Fruit fly (Drosophila melanogaster): Measurements from ENCODE around the gene CG9547.
A peak's percentile ranks its signal among the peaks of the same experiment; 100 is the strongest.

The CG9547 gene

dm6 chr2L:6536044-6536581 is 41.8 kb upstream of the CG9547 start (continued):
- TF ChIP-seq NfI (GFP tag; optimal IDR thresholded peaks at IDR 0.05) (no peak), CG31441 (GFP tag; IDR thresholded peaks at IDR 0.05) (no peak), Sox100B (GFP tag; optimal IDR thresholded peaks at IDR 0.05) (no peak), prd (optimal IDR thresholded peaks at IDR 0.05) (no peak), prd (GFP tag; IDR thresholded peaks at IDR 0.05) (no peak), crp (GFP tag; optimal IDR thresholded peaks at IDR 0.05) (no peak), h (optimal IDR thresholded peaks at IDR 0.05) (no peak), dysf (GFP tag; IDR thresholded peaks at IDR 0.05) (no peak), lilli (GFP tag; optimal IDR thresholded peaks at IDR 0.05) (no peak), sens (GFP tag) (peak; percentile 22), ac (GFP tag; optimal IDR thresholded peaks at IDR 0.05) (no peak), Dfd (GFP tag; optimal IDR thresholded peaks at IDR 0.05) (no peak), HLH3B (GFP tag; IDR thresholded peaks at IDR 0.05) (no peak), unc-4 (GFP tag; IDR thresholded peaks at IDR 0.05; ENCODE audit: partially characterized antibody) (peak; percentile 39; the same call in 1 of the 2 replicates), Dip2 (GFP tag; IDR thresholded peaks at IDR 0.05) (no peak), CG17802 (tag; optimal IDR thresholded peaks at IDR 0.05) (no peak), gce (GFP tag; IDR thresholded peaks at IDR 0.05) (no peak), sd (tag; optimal IDR thresholded peaks at IDR 0.05) (peak; percentile 74), CG32772 (GFP tag; IDR thresholded peaks at IDR 0.05) (peak; percentile 41; the same call in 1 of the 2 replicates), fd102C (GFP tag; optimal IDR thresholded peaks at IDR 0.05) (no peak), seq (GFP tag; IDR thresholded peaks at IDR 0.05) (peak; percentile 55; the same call in 1 of the 2 replicates), CG3995 (GFP tag; optimal IDR thresholded peaks at IDR 0.05) (no peak), Hmr (GFP tag; optimal IDR thresholded peaks at IDR 0.05) (no peak), unpg (GFP tag; optimal IDR thresholded peaks at IDR 0.05) (no peak), crol (GFP tag; IDR thresholded peaks at IDR 0.05) (0 out of 2 replicates have a peak, but pooled peaks have one; percentile 7), CG17359 (tag; optimal IDR thresholded peaks at IDR 0.05) (no peak), sna (GFP tag; IDR thresholded peaks at IDR 0.05; ENCODE audit: partially characterized antibody) (peak; percentile 62; the same call in 1 of the 2 replicates), z (GFP tag; IDR thresholded peaks at IDR 0.05) (peak; percentile 100), Med (GFP tag) (peak; percentile 72), wdn (GFP tag; IDR thresholded peaks at IDR 0.05) (no peak), PHDP (tag; optimal IDR thresholded peaks at IDR 0.05) (no peak), Opbp (GFP tag; IDR thresholded peaks at IDR 0.05; ENCODE audit: partially characterized antibody) (peak; percentile 73; the same call in 2 of the 3 replicates), CG13624 (GFP tag; optimal IDR thresholded peaks at IDR 0.05) (no peak), mld (GFP tag; IDR thresholded peaks at IDR 0.05; ENCODE audit: partially characterized antibody) (0 out of 3 replicates have a peak, but pooled peaks have one; percentile 63), CG18476 (GFP tag; optimal IDR thresholded peaks at IDR 0.05) (no peak), CG32532 (GFP tag; IDR thresholded peaks at IDR 0.05) (no peak), Stat92E (GFP tag; optimal IDR thresholded peaks at IDR 0.05) (peak in 1 of 3 experiments; percentile 13), CG10565 (GFP tag; optimal IDR thresholded peaks at IDR 0.05) (no peak), ttk (GFP tag; IDR thresholded peaks at IDR 0.05) (peak; percentile 15; the same call in 1 of the 2 replicates), CG14667 (GFP tag; IDR thresholded peaks at IDR 0.05) (no peak), en (GFP tag; optimal IDR thresholded peaks at IDR 0.05) (no peak), CG31388 (GFP tag; optimal IDR thresholded peaks at IDR 0.05) (no peak), Nf-YC (tag; optimal IDR thresholded peaks at IDR 0.05) (peak; percentile 97), Bgb (GFP tag; IDR thresholded peaks at IDR 0.05; ENCODE audit: partially characterized antibody) (peak; percentile 70; the same call in 1 of the 2 replicates), CG2202 (tag; optimal IDR thresholded peaks at IDR 0.05) (no peak), insv (GFP tag; optimal IDR thresholded peaks at IDR 0.05) (no peak), CG34422 (GFP tag; IDR thresholded peaks at IDR 0.05) (peak; percentile 27; the same call in 1 of the 3 replicates), Sry-β (GFP tag; optimal IDR thresholded peaks at IDR 0.05) (no peak), tio (GFP tag; optimal IDR thresholded peaks at IDR 0.05) (no peak), Side (GFP tag; optimal IDR thresholded peaks at IDR 0.05) (no peak)

Measured in whole organism, embryonic.